Fruit fly (Drosophila melanogaster): ENCODE measurements around the gene CG15468.

CG15468 gene

DNA sequence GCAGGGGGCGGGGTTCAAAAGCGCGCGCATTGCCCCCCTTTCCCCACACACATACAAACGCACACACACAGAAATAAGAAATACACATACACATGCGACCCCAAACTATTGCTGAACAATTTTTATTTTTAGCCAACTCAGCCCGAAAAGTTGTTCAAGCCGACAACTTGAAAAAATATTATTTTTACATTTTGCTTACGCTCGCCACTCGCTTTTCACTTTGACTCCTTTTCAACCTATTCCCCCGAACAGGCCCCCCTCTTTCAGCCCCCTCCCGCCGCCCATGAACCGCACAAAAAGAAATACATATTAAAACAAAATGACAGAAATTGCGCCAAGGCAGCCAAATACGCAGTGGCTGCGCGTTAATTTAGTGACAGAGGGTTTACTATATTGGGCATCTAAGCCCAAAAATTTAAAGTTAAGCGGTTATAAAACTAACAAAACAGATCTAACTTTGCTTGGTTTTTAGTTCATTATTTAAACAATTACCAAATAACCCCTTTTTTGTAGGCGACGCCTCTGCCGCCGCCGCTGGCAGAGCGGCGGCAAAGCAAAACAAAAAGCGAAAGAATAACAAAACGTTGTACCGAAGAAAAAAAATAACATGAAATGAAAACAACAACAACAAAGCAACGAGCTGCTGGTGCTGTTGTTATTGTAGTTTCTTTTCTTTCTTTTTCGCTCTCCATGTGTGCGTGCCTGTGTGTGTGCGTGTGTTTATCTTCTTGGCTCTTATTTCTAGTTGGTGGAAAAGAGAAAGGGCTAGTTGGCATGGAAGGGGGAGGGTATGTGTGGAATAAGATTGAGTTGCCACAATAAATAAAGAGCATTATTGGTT is 50.8 kb downstream of the CG15468 start:
- TF ChIP-seq woc (GFP tag; optimal IDR thresholded peaks at IDR 0.05) (peak; percentile 99), usp (GFP tag; optimal IDR thresholded peaks at IDR 0.05) (peak; percentile 49), Mio (GFP tag; optimal IDR thresholded peaks at IDR 0.05) (peak; percentile 98), Hnf4 (GFP tag; optimal IDR thresholded peaks at IDR 0.05) (peak; percentile 100), Sp1 (GFP tag; optimal IDR thresholded peaks at IDR 0.05) (peak; percentile 100), ey (GFP tag; optimal IDR thresholded peaks at IDR 0.05) (peak; percentile 100), OdsH (GFP tag; optimal IDR thresholded peaks at IDR 0.05) (peak; percentile 100), dmrt93B (GFP tag; optimal IDR thresholded peaks at IDR 0.05) (peak; percentile 100), sv (GFP tag; optimal IDR thresholded peaks at IDR 0.05) (peak; percentile 99), dsf (GFP tag; optimal IDR thresholded peaks at IDR 0.05; ENCODE audit: borderline replicate concordance) (peak; percentile 99), pan (optimal IDR thresholded peaks at IDR 0.05) (no peak), foxo (GFP tag; optimal IDR thresholded peaks at IDR 0.05) (peak; percentile 99 to 100), lola (GFP tag; optimal IDR thresholded peaks at IDR 0.05) (no peak), Hr83 (GFP tag; optimal IDR thresholded peaks at IDR 0.05; ENCODE audit: poor library complexity, severe bottlenecking) (peak; percentile 98), Vsx2 (GFP tag; optimal IDR thresholded peaks at IDR 0.05; ENCODE audit: partially characterized antibody) (no peak), N (GFP tag; optimal IDR thresholded peaks at IDR 0.05) (no peak), Jra (GFP tag; optimal IDR thresholded peaks at IDR 0.05) (peak; percentile 99), rgr (GFP tag; optimal IDR thresholded peaks at IDR 0.05) (peak; percentile 100), brk (GFP tag; optimal IDR thresholded peaks at IDR 0.05) (peak; percentile 98), br (GFP tag; optimal IDR thresholded peaks at IDR 0.05) (peak; percentile 100), GATAd (GFP tag; optimal IDR thresholded peaks at IDR 0.05) (peak; percentile 99), Abd-B (GFP tag; optimal IDR thresholded peaks at IDR 0.05) (no peak), psq (GFP tag; optimal IDR thresholded peaks at IDR 0.05) (peak; percentile 100), jim (GFP tag; optimal IDR thresholded peaks at IDR 0.05) (peak; percentile 97), Rel (GFP tag; optimal IDR thresholded peaks at IDR 0.05) (peak; percentile 100), Rel (tag; optimal IDR thresholded peaks at IDR 0.05) (peak; percentile 98), CG32264 (GFP tag; optimal IDR thresholded peaks at IDR 0.05) (peak; percentile 100), Dif (GFP tag; optimal IDR thresholded peaks at IDR 0.05; ENCODE audit: partially characterized antibody) (no peak), tai (GFP tag; optimal IDR thresholded peaks at IDR 0.05) (peak; percentile 99), Myc (optimal IDR thresholded peaks at IDR 0.05) (no peak), sage (GFP tag; optimal IDR thresholded peaks at IDR 0.05) (peak; percentile 99), dl (GFP tag; optimal IDR thresholded peaks at IDR 0.05; ENCODE audit: insufficient read depth in 1 of 2, partially characterized antibody in 2 of 2) (no peak), CrebA (GFP tag; optimal IDR thresholded peaks at IDR 0.05; ENCODE audit: borderline replicate concordance) (peak; percentile 98), fru (GFP tag; optimal IDR thresholded peaks at IDR 0.05) (peak; percentile 100), CG9705 (GFP tag; optimal IDR thresholded peaks at IDR 0.05) (peak; percentile 100), Dfd (GFP tag; optimal IDR thresholded peaks at IDR 0.05) (peak; percentile 95), HLH106 (tag; optimal IDR thresholded peaks at IDR 0.05) (peak; percentile 100), h (GFP tag; optimal IDR thresholded peaks at IDR 0.05) (peak; percentile 100)

Measured in whole organism, wandering third instar larva.